Worm (Caenorhabditis elegans) whole organism, late embryonic: Measurements from ENCODE around the gene col-187.
"Not testable (repeated sequence)": the region's sequence is repeated elsewhere in the genome, so short reads cannot be mapped to it uniquely, and the experiment has no call there.

Source experiments
- C08G9.2 ChIP-seq: sonication (generic microtip); optimal IDR thresholded peaks from 2 replicates; lab custom pipeline; 2016; ENCODE audit warnings: mild to moderate bottlenecking, missing genetic modification characterization, moderate library complexity, missing compliant biosample characterization
- C38D4.7 ChIP-seq: fragments of 200-800 bp; sonication (Bioruptor generic); optimal IDR thresholded peaks from 2 replicates; lab custom pipeline; 2018; ENCODE audit warnings: mild to moderate bottlenecking, missing genetic modification characterization, moderate library complexity, missing compliant biosample characterization
- F13H6.1 ChIP-seq: sonication (generic microtip); optimal IDR thresholded peaks from 2 replicates; lab custom pipeline; 2016; ENCODE audit warnings: missing genetic modification characterization, missing compliant biosample characterization
- K09A11.1 ChIP-seq: sonication (generic microtip); optimal IDR thresholded peaks from 2 replicates; lab custom pipeline; 2017; ENCODE audit warnings: antibody characterized with exemption, mild to moderate bottlenecking, missing genetic modification characterization, missing compliant biosample characterization; ENCODE audit not compliant: insufficient read depth
- T23F11.4 ChIP-seq: fragments of 200-800 bp; sonication (Bioruptor generic); optimal IDR thresholded peaks from 2 replicates; lab custom pipeline; 2018; ENCODE audit warnings: mild to moderate bottlenecking, missing genetic modification characterization, missing compliant biosample characterization
- Y22D7AL.16 ChIP-seq: sonication (generic microtip); optimal IDR thresholded peaks from 2 replicates; lab custom pipeline; 2016; ENCODE audit warnings: missing genetic modification characterization, missing compliant biosample characterization
- ceh-18 ChIP-seq: sonication (generic microtip); optimal IDR thresholded peaks from 2 replicates; lab custom pipeline; 2016; ENCODE audit warnings: missing genetic modification characterization, missing compliant biosample characterization
- ceh-19 ChIP-seq: fragments of 200-800 bp; sonication (Bioruptor generic); optimal IDR thresholded peaks from 2 replicates; lab custom pipeline; 2018; ENCODE audit warnings: mild to moderate bottlenecking, missing genetic modification characterization, missing compliant biosample characterization
- ceh-2 ChIP-seq: sonication (generic microtip); optimal IDR thresholded peaks from 2 replicates; lab custom pipeline; 2016; ENCODE audit warnings: missing genotype, missing genetic modification characterization, missing compliant biosample characterization
- ceh-24 ChIP-seq: sonication (generic microtip); optimal IDR thresholded peaks from 2 replicates; lab custom pipeline; 2016; ENCODE audit warnings: mild to moderate bottlenecking, missing genetic modification characterization, missing compliant biosample characterization
- ceh-30 ChIP-seq: fragments of 150-350 bp; optimal IDR thresholded peaks from 2 replicates; lab custom pipeline; 2014; ENCODE audit warnings: missing biosample characterization, missing genetic modification characterization
- ceh-45 ChIP-seq: fragments of 200-800 bp; sonication (Bioruptor generic); IDR thresholded peaks from 2 replicates; pipeline ENCODE4 v1.3.6; 2022; ENCODE audit warnings: missing genetic modification reagents, missing genetic modification characterization, missing compliant biosample characterization
- ceh-48 ChIP-seq: sonication (generic microtip); optimal IDR thresholded peaks from 2 replicates; lab custom pipeline; 2016; ENCODE audit warnings: missing genetic modification characterization, inconsistent platforms, missing compliant biosample characterization
- ceh-9 ChIP-seq: sonication (generic microtip); optimal IDR thresholded peaks from 2 replicates; lab custom pipeline; 2016; ENCODE audit warnings: mild to moderate bottlenecking, missing genetic modification characterization, inconsistent platforms, missing compliant biosample characterization
- che-1 ChIP-seq: sonication (generic microtip); optimal IDR thresholded peaks from 2 replicates; lab custom pipeline; 2016; ENCODE audit warnings: mild to moderate bottlenecking, missing genetic modification characterization, missing compliant biosample characterization
- dve-1 ChIP-seq: sonication (generic microtip); optimal IDR thresholded peaks from 2 replicates; lab custom pipeline; 2017; ENCODE audit warnings: antibody characterized with exemption, mild to moderate bottlenecking, missing genetic modification characterization, missing compliant biosample characterization
- elt-4 ChIP-seq: sonication (generic microtip); optimal IDR thresholded peaks from 2 replicates; lab custom pipeline; 2016; ENCODE audit warnings: missing genetic modification characterization, missing compliant biosample characterization
- ets-4 ChIP-seq: sonication (generic microtip); optimal IDR thresholded peaks from 2 replicates; lab custom pipeline; 2016; ENCODE audit warnings: missing genetic modification characterization, missing compliant biosample characterization
- gmeb-2 ChIP-seq: sonication (generic microtip); optimal IDR thresholded peaks from 2 replicates; lab custom pipeline; 2016; ENCODE audit warnings: missing genetic modification characterization, inconsistent platforms, missing compliant biosample characterization
- hlh-8 ChIP-seq: sonication (generic microtip); optimal IDR thresholded peaks from 2 replicates; lab custom pipeline; 2016; ENCODE audit warnings: missing genotype, missing genetic modification characterization, missing compliant biosample characterization
- lim-6 ChIP-seq: sonication (generic microtip); optimal IDR thresholded peaks from 2 replicates; lab custom pipeline; 2016; ENCODE audit warnings: missing genetic modification characterization, missing compliant biosample characterization
- mec-3 ChIP-seq: sonication (generic microtip); optimal IDR thresholded peaks from 2 replicates; lab custom pipeline; 2016; ENCODE audit warnings: borderline replicate concordance, missing genetic modification characterization, missing compliant biosample characterization
- nhr-11 ChIP-seq: fragments of 150-350 bp; optimal IDR thresholded peaks from 2 replicates; lab custom pipeline; 2014; ENCODE audit warnings: missing biosample characterization, missing genetic modification characterization
- nhr-232 ChIP-seq: sonication (generic microtip); optimal IDR thresholded peaks from 2 replicates; lab custom pipeline; 2016; ENCODE audit warnings: missing genetic modification characterization, missing compliant biosample characterization
- pat-9 ChIP-seq: fragments of 200-800 bp; sonication (Bioruptor generic); optimal IDR thresholded peaks from 2 replicates; lab custom pipeline; 2018; ENCODE audit warnings: mild to moderate bottlenecking, missing genetic modification characterization, moderate library complexity, missing compliant biosample characterization
- sdc-2 ChIP-seq: sonication (generic microtip); optimal IDR thresholded peaks from 2 replicates; lab custom pipeline; 2016; ENCODE audit warnings: missing genotype, missing genetic modification characterization, missing compliant biosample characterization
- tbx-2 ChIP-seq: sonication (generic microtip); optimal IDR thresholded peaks from 2 replicates; lab custom pipeline; 2016; ENCODE audit warnings: missing genetic modification characterization, missing compliant biosample characterization
- tbx-7 ChIP-seq: sonication (generic microtip); optimal IDR thresholded peaks from 2 replicates; lab custom pipeline; 2016; ENCODE audit warnings: missing genotype, missing genetic modification characterization, missing compliant biosample characterization
- unc-3 ChIP-seq, 2 experiments: fragments of 200-800 bp in 1 of 2; sonication (Bioruptor generic) in 1 of 2; sonication (generic microtip) in 1 of 2; conservative IDR thresholded peaks in 1 of 2; optimal IDR thresholded peaks in 1 of 2; 2 replicates each; pipeline versions ENCODE4 v1.3.6 to Lab custom; 2016 to 2022; ENCODE audit warnings: missing compliant biosample characterization in 2 of 2, missing genetic modification characterization in 2 of 2, missing genetic modification reagents in 1 of 2
- ztf-16 ChIP-seq: sonication (generic microtip); optimal IDR thresholded peaks from 2 replicates; lab custom pipeline; 2017; ENCODE audit warnings: missing genetic modification characterization, missing compliant biosample characterization

col-187 gene

ce11 chrX:16062385-16062784, 10.3 kb upstream of the col-187 start, which contains the start of gene T27A8.3:
Gene T27A8.3, plus strand, starts transcription at chrX:16062685.
- TF ChIP-seq T23F11.4 (GFP tag; lab: Kevin White, UChicago); ztf-16 (tag; lab: Kevin White, UChicago); ceh-45 (GFP tag; lab: Robert Waterston, UW): not testable (repeated sequence)
- TF ChIP-seq, all 69 proteins: peak for 0; not testable (repeated sequence) for 69

ce11 chrX:16067984-16068383, 4.7 kb upstream of the col-187 start:
- TF ChIP-seq ceh-24 (tag; lab: Kevin White, UChicago) (no peak), elt-4 (no peak), tbx-7 (tag; lab: Kevin White, UChicago) (no peak), nhr-232 (tag; lab: Kevin White, UChicago) (no peak), sdc-2 (tag; lab: Kevin White, UChicago) (no peak), ceh-48 (tag; lab: Kevin White, UChicago) (no peak), lim-6 (tag; lab: Kevin White, UChicago) (no peak)

- TF ChIP-seq Y22D7AL.16 (tag; lab: Kevin White, UChicago): no peak
- no peak for TF ChIP-seq mec-3 (tag; lab: Kevin White, UChicago)
- TF ChIP-seq ceh-18 (tag; lab: Kevin White, UChicago): no peak
- TF ChIP-seq pat-9 (tag; lab: Kevin White, UChicago): no peak
- no peak for TF ChIP-seq C38D4.7 (GFP tag; lab: Kevin White, UChicago)
- TF ChIP-seq unc-3 (GFP tag; conservative IDR thresholded peaks at IDR 0.05; lab: Robert Waterston, UW): no peak
- no peak for TF ChIP-seq unc-3 (tag; optimal IDR thresholded peaks at IDR 0.05; lab: Kevin White, UChicago)
- no peak for TF ChIP-seq hlh-8 (tag; lab: Kevin White, UChicago)
- no peak for TF ChIP-seq K09A11.1 (tag; lab: Kevin White, UChicago)
- no peak for TF ChIP-seq gmeb-2
- no peak for TF ChIP-seq ceh-19 (GFP tag; lab: Kevin White, UChicago)
- TF ChIP-seq nhr-11: no peak
- no peak for TF ChIP-seq ceh-45 (GFP tag; lab: Robert Waterston, UW)
- no peak for TF ChIP-seq che-1 (tag; lab: Kevin White, UChicago)
- no peak for TF ChIP-seq C08G9.2 (tag; lab: Kevin White, UChicago)
- TF ChIP-seq, all 69 proteins: peak for 0
Observed at ce11 chrX:16076470-16076869, 3.8 kb downstream of the col-187 start, which contains the start of gene C30F2.4. Gene C30F2.4, minus strand, starts transcription at chrX:16076570.

ce11 chrX:16078695-16079094, 6.0 kb downstream of the col-187 start:
- TF ChIP-seq tbx-7 (tag; lab: Kevin White, UChicago): no peak
- TF ChIP-seq ceh-19 (GFP tag; lab: Kevin White, UChicago): no peak
- TF ChIP-seq dve-1 (tag; lab: Kevin White, UChicago): no peak
- no peak for TF ChIP-seq C38D4.7 (GFP tag; lab: Kevin White, UChicago)
- TF ChIP-seq ceh-9 (tag; lab: Kevin White, UChicago): no peak
- no peak for TF ChIP-seq ceh-30 (tag; lab: Kevin White, UChicago)
- no peak for TF ChIP-seq ceh-2 (tag; lab: Kevin White, UChicago)
- no peak for TF ChIP-seq tbx-2

ce11 chrX:16082024-16082423, 9.3 kb downstream of the col-187 start, which contains the start of gene idpp-14:
Gene idpp-14, plus strand, starts transcription at chrX:16082347.
- TF ChIP-seq che-1 (tag; lab: Kevin White, UChicago): no peak
- no peak for TF ChIP-seq tbx-7 (tag; lab: Kevin White, UChicago)
- TF ChIP-seq ztf-16 (tag; lab: Kevin White, UChicago): no peak
- no peak for TF ChIP-seq K09A11.1 (tag; lab: Kevin White, UChicago)
- no peak for TF ChIP-seq pat-9 (tag; lab: Kevin White, UChicago)
- no peak for TF ChIP-seq F13H6.1 (tag; lab: Kevin White, UChicago)
- no peak for TF ChIP-seq Y22D7AL.16 (tag; lab: Kevin White, UChicago)
- no peak for TF ChIP-seq ets-4 (tag; lab: Kevin White, UChicago)
